Fruit fly (Drosophila melanogaster) whole organism: ENCODE data around the gene RhoGAP19D.
"Not testable (repeated sequence)": the region's sequence is repeated elsewhere in the genome, so short reads cannot be mapped to it uniquely, and the experiment has no call there.

Source experiments
- EcR ChIP-seq, 2 experiments: fragments of >200 bp; optimal IDR thresholded peaks; 2 replicates each; lab custom pipeline; 2017; ENCODE audit warnings: missing biosample characterization in 2 of 2, missing genetic modification characterization in 2 of 2, missing genetic modification reagents in 2 of 2
- pan ChIP-seq: fragments of >200 bp; optimal IDR thresholded peaks from 2 replicates; lab custom pipeline; 2017
- psq ChIP-seq: fragments of >200 bp; optimal IDR thresholded peaks from 2 replicates; lab custom pipeline; 2017

dm6 chrX:20527331-20527730, 16.8 kb upstream of the RhoGAP19D start, which contains the start of gene CG42579:
- not testable (repeated sequence) for TF ChIP-seq psq; pan (lab: Kevin White, UChicago); EcR (GFP tag; optimal IDR thresholded peaks at IDR 0.05; lab: Kevin White, UChicago)
